Worm (Caenorhabditis elegans): ENCODE measurements around the gene M03A1.8.
A peak's percentile ranks its signal among the peaks of the same experiment; 100 is the strongest.

M03A1.8 gene

DNA sequence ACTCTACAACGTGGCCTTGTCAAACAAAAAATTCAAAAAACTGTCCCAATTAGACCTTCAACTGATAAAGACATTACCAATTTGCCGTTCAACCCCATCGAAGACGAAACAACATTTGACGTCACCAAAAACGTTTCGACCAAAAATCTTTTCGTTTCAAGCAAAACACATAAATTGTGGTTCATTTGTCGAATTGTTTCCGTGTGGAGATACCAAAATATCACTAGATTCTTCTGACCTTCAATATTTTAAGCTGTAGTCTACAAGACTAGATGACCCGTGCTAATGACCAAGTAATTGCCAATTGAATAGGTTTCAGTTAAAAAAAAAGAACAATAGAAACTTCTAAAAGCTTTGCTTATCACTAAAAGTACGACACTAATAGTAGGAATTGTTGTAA lies 11.7 kb upstream of the M03A1.8 start:
- TF ChIP-seq W03F9.2 (tag; optimal IDR thresholded peaks at IDR 0.05) (no peak), him-1 (tag; optimal IDR thresholded peaks at IDR 0.05) (no peak), dao-5 (tag; optimal IDR thresholded peaks at IDR 0.05) (no peak)

DNA sequence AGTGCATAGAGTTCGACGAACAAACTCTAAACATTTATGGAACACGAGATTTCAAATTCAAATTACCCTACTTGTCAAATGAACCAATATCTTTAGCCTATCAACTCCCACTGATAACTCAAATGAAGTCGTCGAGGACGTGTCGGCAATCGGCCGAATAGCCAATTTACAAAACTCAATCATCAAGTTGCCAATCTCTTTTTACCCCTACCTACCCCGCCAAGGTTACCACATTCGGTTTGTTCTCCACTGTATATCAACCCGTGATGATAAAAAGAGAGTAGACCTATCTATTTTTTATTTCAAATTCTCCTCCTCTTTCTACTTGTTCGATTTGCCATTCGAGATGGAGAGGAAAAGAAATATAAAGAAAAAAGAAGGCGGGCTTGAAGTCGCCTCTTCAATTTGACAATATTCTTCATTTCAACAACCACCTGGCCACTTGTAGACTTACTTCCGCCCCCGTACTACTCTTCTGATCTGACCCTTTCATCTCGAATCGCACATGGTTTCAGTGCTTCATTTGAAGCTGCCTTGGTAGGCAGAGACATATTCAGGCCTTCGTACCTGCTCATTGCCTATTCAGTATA lies 10.1 kb upstream of the M03A1.8 start:
- TF ChIP-seq dao-5 (tag; optimal IDR thresholded peaks at IDR 0.05) = no peak
- TF ChIP-seq him-1 (tag; optimal IDR thresholded peaks at IDR 0.05) = no peak
- no peak for TF ChIP-seq W03F9.2 (tag; optimal IDR thresholded peaks at IDR 0.05)

DNA sequence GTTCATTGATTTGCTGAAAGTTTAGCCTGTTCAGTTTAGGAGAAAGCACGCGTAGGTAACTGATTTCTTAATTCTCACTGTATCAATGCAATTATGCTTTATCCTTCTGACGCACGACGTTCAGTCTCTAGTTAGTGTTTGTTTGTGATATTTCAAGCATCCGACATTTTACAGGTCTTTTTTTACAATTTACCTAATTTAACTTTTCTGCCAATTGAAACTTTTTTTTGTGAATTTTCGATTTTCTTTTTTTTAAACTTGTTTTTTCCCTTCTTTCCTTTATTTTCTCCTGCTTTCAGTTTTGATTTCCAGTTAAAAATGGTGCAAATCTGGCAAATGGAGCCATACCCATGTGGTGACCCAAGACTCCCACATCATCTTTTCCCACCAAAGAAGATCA lies 9.4 kb upstream of the M03A1.8 start, which contains the start of gene K07E1.1:
K07E1.1 (plus strand) TSS at position 301 of the 400 bp plus-strand sequence.
- TF ChIP-seq W03F9.2 (tag; optimal IDR thresholded peaks at IDR 0.05) (no peak), dao-5 (tag; optimal IDR thresholded peaks at IDR 0.05) (no peak)

DNA sequence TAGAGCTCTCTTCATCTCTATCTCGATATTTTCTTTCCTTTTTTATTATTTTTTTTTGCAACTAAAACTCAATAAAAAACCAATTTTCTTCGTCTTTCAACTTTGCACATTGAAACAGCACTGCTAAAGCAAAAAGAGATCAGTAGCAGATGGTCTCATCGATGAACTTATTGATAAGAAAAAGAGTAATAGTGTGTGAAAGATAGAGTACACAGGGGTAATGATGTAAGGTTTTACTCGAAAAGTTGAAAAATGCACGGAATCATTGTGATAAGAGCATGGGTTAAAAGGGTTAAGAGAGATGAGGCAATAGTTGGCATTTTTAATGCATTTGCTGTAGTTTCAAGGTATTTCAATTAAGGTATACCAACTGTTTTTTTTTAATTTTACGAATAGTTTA lies 8.0 kb upstream of the M03A1.8 start:
- TF ChIP-seq W03F9.2 (tag; optimal IDR thresholded peaks at IDR 0.05) (no peak), dao-5 (tag; optimal IDR thresholded peaks at IDR 0.05) (no peak), him-1 (tag; optimal IDR thresholded peaks at IDR 0.05) (no peak)

DNA sequence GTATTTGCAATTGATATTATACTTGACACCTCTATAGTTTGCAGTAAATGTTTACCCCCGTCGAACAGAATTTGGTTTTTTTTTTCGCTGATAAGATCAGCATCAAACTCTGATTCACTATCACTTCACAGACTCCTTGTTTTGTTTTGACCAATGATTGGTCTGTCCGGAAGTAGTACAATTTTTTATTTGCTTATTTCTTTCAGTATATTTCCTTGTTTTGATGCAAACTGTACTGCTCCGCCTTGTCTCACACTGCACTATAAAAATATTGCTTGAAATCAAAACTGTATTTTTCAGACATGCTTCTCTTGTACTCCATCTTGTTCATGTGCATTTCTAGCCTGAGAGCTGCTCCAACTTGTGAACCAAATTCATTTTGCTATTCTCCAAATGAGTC lies 2.6 kb upstream of the M03A1.8 start, which contains the start of gene M03A1.3:
M03A1.3 (plus strand) TSS at position 301 of the 400 bp plus-strand sequence.
- TF ChIP-seq him-1 (tag; optimal IDR thresholded peaks at IDR 0.05) (no peak), W03F9.2 (tag; optimal IDR thresholded peaks at IDR 0.05) (no peak), dao-5 (tag; optimal IDR thresholded peaks at IDR 0.05) (no peak)

DNA sequence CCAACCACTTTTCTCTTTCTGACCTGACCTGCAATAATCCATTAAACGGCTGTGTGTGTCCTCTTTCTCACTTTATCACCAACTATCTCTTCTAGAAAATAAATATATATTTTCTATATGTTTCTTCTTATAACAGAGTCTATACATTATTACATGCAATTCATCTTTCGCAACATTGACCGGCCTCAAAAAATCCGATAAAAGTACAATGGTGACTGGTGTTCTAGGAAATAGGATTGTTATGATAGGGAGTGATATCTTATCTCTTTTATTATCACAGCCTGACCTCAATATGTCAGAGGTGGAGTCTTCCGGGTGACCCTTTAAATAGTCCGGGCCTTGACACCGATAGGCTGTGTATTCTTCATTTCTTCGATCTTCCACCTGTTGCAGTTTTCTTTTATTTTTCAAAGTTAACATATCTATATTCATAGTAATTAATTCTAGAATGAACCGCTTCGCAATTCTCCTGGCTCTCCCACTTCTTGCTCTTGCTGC lies 2.4 kb downstream of the M03A1.8 start, which contains the start of gene dao-2:
dao-2 (plus strand) TSS at position 448 of the 498 bp plus-strand sequence.
- TF ChIP-seq him-1 (tag; optimal IDR thresholded peaks at IDR 0.05) = no peak
- no peak for TF ChIP-seq W03F9.2 (tag; optimal IDR thresholded peaks at IDR 0.05)
- TF ChIP-seq dao-5 (tag; optimal IDR thresholded peaks at IDR 0.05) = no peak

DNA sequence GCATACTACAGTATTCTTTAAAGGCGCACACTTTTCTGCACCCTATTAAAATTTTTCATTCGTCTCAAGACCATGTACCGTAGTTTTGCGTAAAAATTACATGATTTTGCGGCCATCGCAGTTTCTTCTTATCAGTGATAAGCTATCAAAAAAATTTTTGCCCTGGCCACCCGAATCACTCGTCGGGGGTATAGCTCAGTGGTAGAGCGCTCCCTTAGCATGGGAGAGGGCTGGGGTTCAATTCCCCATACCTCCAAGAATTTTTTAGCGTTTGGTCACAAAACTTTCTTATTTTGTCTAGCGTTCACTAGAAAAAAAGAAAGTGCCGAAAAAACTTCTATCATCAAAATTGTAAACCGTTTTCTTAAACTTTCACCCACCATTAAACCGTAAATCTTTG lies 5.1 kb downstream of the M03A1.8 start:
- TF ChIP-seq dao-5 (tag; optimal IDR thresholded peaks at IDR 0.05) = no peak
- TF ChIP-seq him-1 (tag; optimal IDR thresholded peaks at IDR 0.05) = no peak
- no peak for TF ChIP-seq W03F9.2 (tag; optimal IDR thresholded peaks at IDR 0.05)

DNA sequence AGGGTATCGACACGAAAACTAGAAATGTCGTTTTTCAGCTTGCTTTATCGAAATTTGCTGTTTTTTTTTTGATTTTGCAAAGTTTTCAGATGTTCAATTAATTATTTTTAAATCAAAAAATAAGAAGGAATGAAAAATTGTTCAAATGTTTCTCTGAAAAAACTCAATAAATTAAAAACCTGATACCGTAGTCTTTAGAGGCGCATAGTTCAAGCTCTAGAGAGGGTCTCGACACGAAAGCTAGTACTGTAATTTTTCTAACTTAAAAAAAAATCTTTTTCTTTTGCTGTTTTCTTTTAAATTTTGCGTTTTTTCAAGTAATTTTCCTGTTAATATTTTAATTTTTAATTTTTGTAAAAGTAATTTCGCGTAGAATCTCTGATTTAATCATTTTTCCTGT lies 6.1 kb downstream of the M03A1.8 start:
- TF ChIP-seq W03F9.2 (tag; optimal IDR thresholded peaks at IDR 0.05) (no peak), dao-5 (tag; optimal IDR thresholded peaks at IDR 0.05) (no peak), him-1 (tag; optimal IDR thresholded peaks at IDR 0.05) (no peak)

DNA sequence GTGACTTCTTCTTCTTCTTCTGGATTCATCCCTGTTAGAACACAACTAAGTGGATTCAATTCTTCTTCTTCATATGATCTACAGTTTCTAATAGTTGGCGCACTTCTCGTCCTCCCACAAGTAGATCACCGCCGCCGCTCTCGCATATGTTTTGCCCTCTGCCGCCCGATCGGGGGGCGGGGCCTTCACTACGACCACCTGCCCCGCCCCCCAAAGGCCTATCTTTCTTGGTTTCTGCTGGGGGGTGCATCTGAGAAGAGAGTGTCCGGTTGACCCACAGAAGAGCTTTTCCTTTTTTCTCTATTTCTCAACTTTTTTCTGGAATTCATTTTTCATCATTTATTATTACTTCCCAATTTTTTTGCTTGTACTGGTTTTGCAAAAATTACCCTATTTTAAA lies 11.0 kb downstream of the M03A1.8 start:
- peak; percentile 16 for TF ChIP-seq him-1 (tag; optimal IDR thresholded peaks at IDR 0.05)
- TF ChIP-seq dao-5 (tag; optimal IDR thresholded peaks at IDR 0.05) = no peak

DNA sequence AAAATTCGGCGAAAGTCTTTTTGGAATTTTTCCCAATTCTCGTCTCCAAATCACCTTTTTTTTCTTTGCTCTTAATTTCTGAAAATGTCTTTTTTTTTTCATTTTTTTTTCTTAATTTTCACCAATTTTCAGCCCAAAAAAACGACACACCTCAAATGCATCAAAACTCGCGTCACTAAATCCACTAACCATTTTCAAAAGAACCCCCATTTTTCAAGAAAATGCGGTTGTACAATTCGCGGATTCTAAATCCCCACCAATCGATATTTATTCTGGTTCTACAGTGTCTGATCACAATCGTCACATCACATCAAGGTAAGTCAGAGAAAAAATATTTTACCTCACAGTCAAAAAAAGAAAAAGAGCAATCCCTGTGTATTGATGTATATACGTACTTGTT lies 11.7 kb downstream of the M03A1.8 start, which contains the start of gene vab-1:
vab-1 (plus strand) TSS at position 133 of the 400 bp plus-strand sequence.
- TF ChIP-seq dao-5 (tag; optimal IDR thresholded peaks at IDR 0.05) (no peak), W03F9.2 (tag; optimal IDR thresholded peaks at IDR 0.05) (no peak), him-1 (tag; optimal IDR thresholded peaks at IDR 0.05) (no peak)

DNA sequence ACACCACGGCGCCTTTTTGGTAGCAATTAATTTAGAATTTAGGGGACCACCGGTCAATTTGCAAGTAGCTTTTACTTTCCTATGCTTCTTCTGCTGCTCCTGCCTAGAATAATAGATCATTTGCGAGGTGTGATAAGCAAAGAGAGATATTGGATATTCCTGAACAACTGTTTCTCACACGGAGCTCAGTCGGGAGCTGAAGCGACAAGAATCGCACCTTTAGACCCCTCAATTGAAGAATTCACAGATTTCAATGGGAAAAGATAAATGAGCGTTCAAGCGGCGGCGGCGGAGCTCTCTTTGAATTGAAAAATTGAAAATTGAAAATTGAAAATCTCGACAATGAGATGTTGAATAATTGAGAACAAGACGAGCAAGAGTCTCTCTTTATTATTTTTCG lies 12.4 kb downstream of the M03A1.8 start:
- TF ChIP-seq dao-5 (tag; optimal IDR thresholded peaks at IDR 0.05) = no peak
- TF ChIP-seq W03F9.2 (tag; optimal IDR thresholded peaks at IDR 0.05) = no peak
- TF ChIP-seq him-1 (tag; optimal IDR thresholded peaks at IDR 0.05) = no peak

DNA sequence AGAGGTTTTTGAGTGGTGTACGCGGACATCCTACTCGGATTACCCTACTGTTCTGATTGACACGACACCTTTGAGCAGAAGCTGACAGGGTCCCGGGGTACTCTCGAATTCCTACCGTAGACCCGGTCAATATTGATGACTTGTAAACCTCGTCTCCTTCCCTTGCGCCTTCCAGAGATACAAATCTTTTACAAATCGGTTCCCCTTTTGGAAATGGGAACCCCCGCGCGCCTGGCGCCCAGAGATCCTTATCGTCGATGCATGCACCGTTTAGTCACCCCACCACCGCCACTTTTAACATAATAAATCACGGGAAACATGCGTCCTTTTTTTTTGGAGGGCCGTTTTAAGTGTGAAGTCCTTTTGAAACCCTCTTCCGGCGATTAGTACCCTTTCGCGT lies 12.9 kb downstream of the M03A1.8 start:
- TF ChIP-seq W03F9.2 (tag; optimal IDR thresholded peaks at IDR 0.05) (no peak), him-1 (tag; optimal IDR thresholded peaks at IDR 0.05) (no peak), dao-5 (tag; optimal IDR thresholded peaks at IDR 0.05) (no peak)

DNA sequence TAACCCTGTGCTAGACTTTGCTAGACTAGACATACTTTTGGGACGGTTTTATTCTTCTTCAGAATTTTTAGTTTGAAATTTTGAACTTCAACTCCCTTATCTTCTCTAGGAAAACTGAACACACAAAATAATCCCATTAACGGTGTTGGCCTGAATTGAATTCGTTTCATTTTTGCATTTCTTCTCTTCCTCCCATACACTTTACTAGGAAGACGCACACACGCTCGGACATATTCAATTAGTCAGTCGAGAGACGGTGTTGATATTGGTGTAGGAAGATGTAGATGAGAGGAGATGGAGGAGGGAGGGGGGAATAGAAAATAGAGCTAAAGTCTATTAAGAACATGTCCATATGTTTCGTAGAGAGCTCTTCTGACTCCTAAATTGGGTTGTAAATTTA lies 14.5 kb downstream of the M03A1.8 start:
- TF ChIP-seq dao-5 (tag; optimal IDR thresholded peaks at IDR 0.05) = no peak
- no peak for TF ChIP-seq W03F9.2 (tag; optimal IDR thresholded peaks at IDR 0.05)

DNA sequence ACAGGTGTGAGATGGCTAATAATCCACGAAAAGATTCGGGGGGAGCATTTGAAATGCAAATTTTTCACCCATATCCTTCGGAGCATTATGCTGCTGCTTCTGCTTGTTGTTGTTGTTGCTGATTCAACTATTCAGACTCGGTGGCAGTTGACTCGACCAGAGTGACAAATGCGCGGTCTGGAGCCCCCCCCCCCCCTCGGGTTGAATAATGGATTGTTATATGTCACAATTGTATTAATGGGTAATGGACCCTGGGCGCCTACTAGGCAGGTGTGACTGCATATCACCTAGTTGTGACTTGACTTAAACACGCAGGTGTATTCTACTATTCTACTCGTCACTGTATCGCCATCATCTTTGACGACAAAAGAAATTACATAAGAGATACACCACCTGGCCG lies 15.4 kb downstream of the M03A1.8 start:
- TF ChIP-seq dao-5 (tag; optimal IDR thresholded peaks at IDR 0.05) (no peak), him-1 (tag; optimal IDR thresholded peaks at IDR 0.05) (no peak), W03F9.2 (tag; optimal IDR thresholded peaks at IDR 0.05) (no peak)

DNA sequence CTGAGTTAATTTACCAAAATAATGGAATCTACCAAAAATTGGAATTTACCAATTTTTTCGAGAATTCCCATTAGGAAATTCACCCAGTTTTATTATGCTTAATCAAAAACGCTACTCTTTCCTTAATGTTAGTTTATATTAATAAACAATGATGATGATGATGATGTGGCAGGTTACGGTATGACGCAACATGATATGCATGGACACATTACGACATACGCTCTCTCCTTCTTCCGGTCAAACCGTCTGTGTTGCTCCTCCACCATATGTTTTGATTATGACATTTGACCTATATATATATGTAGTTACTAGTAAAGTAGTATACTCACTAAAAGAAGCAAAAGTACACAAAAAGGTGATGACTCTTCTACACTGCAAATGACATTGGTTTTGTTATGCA lies 17.3 kb downstream of the M03A1.8 start:
- TF ChIP-seq dao-5 (tag; optimal IDR thresholded peaks at IDR 0.05) (no peak), him-1 (tag; optimal IDR thresholded peaks at IDR 0.05) (no peak), W03F9.2 (tag; optimal IDR thresholded peaks at IDR 0.05) (no peak)
